Fruit fly (Drosophila melanogaster) whole organism, embryonic: Measurements from ENCODE around the gene CG32812.

Source experiments
- CG17612 ChIP-seq: fragments of 200-800 bp; sonication (Bioruptor generic); IDR thresholded peaks from 2 replicates; pipeline ENCODE4 v1.3.6; 2022; ENCODE audit warnings: missing biosample characterization, missing genetic modification characterization
- CG2129 ChIP-seq: fragments of 200-800 bp; sonication (Bioruptor generic); IDR thresholded peaks from 2 replicates; pipeline ENCODE4 v1.3.6; 2022; ENCODE audit warnings: missing biosample characterization, missing genetic modification characterization; ENCODE audit not compliant: partially characterized antibody
- CG3407 ChIP-seq: fragments of 200-800 bp; sonication (Bioruptor generic); optimal IDR thresholded peaks from 2 replicates; lab custom pipeline; 2018; ENCODE audit warnings: missing biosample characterization, mild to moderate bottlenecking, missing genetic modification characterization
- CG6254 ChIP-seq: fragments of 200-800 bp; sonication (Bioruptor generic); optimal IDR thresholded peaks from 3 replicates; lab custom pipeline; 2017; ENCODE audit warnings: mild to moderate bottlenecking, missing biosample characterization, missing genetic modification reagents, missing genetic modification characterization
- CkIIα-i1 ChIP-seq: fragments of 200-800 bp; sonication (Bioruptor generic); IDR thresholded peaks from 2 replicates; pipeline ENCODE4 v1.3.6; 2022; ENCODE audit warnings: missing biosample characterization, missing genetic modification characterization
- Dek ChIP-seq: fragments of 200-800 bp; sonication (Bioruptor generic); optimal IDR thresholded peaks from 3 replicates; lab custom pipeline; 2019; ENCODE audit warnings: missing biosample characterization, mild to moderate bottlenecking, missing genetic modification characterization, moderate library complexity
- gfzf ChIP-seq: fragments of 200-800 bp; sonication (Bioruptor generic); optimal IDR thresholded peaks from 2 replicates; lab custom pipeline; 2016; ENCODE audit warnings: missing biosample characterization, mild to moderate bottlenecking, missing genetic modification characterization, moderate library complexity
- ro ChIP-seq: fragments of 200-800 bp; sonication (Bioruptor generic); IDR thresholded peaks from 2 replicates; pipeline ENCODE4 v1.3.6; 2022; ENCODE audit warnings: missing biosample characterization, missing genetic modification characterization

DNA sequence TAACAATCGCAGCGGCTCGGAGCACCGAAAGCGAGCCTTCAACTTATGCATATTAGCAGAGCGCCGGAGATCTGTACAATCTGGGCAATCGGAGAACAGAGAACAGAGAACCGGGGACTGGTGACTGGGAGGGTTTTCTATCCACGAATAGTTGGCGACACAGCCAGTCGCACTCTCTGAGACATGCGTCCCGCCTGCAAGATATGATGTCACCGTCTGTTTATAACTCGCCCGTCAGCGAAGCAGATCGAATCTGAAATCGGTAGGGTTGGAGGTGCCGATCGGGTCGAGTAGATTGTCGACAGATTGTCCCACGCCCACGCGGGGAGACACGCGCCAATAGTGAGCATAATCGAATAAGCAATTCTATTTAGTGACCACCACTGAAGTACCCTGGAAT lies 45.0 kb upstream of the CG32812 start:
- TF ChIP-seq Dek: no peak
- TF ChIP-seq CG6254 (GFP tag; lab: Kevin White, UChicago): no peak
- no peak for TF ChIP-seq ro (GFP tag; lab: Robert Waterston, UW)
- TF ChIP-seq CG3407 (GFP tag; lab: Kevin White, UChicago): no peak
- TF ChIP-seq CkIIα-i1 (GFP tag; lab: Robert Waterston, UW): no peak
- no peak for TF ChIP-seq CG17612 (GFP tag; lab: Robert Waterston, UW)
- no peak for TF ChIP-seq gfzf (GFP tag; lab: Kevin White, UChicago)
- no peak for TF ChIP-seq CG2129
